Worm (Caenorhabditis elegans): ENCODE measurements around the gene attf-3.

The attf-3 gene

ce11 chrIII:23862-24261 lies 62.3 kb downstream of the attf-3 start, which contains the start of gene H10E21.5:
TSS of gene H10E21.5 (minus strand) at chrIII:23962.
- TF ChIP-seq snpc-4 (tag; optimal IDR thresholded peaks at IDR 0.05) = no peak
- TF ChIP-seq elt-1 (tag; optimal IDR thresholded peaks at IDR 0.05) = no peak
- TF ChIP-seq nhr-77 (tag; optimal IDR thresholded peaks at IDR 0.05) = no peak
- no peak for TF ChIP-seq lsy-2 (tag; optimal IDR thresholded peaks at IDR 0.05)
- no peak for TF ChIP-seq mdl-1 (tag; optimal IDR thresholded peaks at IDR 0.05)
- TF ChIP-seq lin-13 (GFP tag; optimal IDR thresholded peaks at IDR 0.05) = no peak
- no peak for TF ChIP-seq nhr-21 (tag; optimal IDR thresholded peaks at IDR 0.05)
- TF ChIP-seq gmeb-1 (tag; optimal IDR thresholded peaks at IDR 0.05) = no peak
- TF ChIP-seq F13H6.1 (tag; optimal IDR thresholded peaks at IDR 0.05) = no peak
- TF ChIP-seq ztf-4 (tag; optimal IDR thresholded peaks at IDR 0.05) = no peak
- no peak for TF ChIP-seq lin-39 (tag; optimal IDR thresholded peaks at IDR 0.05)

ce11 chrIII:21276-21675 lies 64.9 kb downstream of the attf-3 start:
- TF ChIP-seq sem-4 (tag; optimal IDR thresholded peaks at IDR 0.05) = no peak
- no peak for TF ChIP-seq elt-3 (tag; optimal IDR thresholded peaks at IDR 0.05)
- TF ChIP-seq unc-39 (tag; optimal IDR thresholded peaks at IDR 0.05) = no peak
- TF ChIP-seq blmp-1 (tag; optimal IDR thresholded peaks at IDR 0.05; ENCODE audit: insufficient read depth) = no peak
- TF ChIP-seq nhr-21 (tag; optimal IDR thresholded peaks at IDR 0.05) = no peak
- no peak for TF ChIP-seq lsy-2 (tag; optimal IDR thresholded peaks at IDR 0.05)
- no peak for TF ChIP-seq nhr-12 (tag; optimal IDR thresholded peaks at IDR 0.05)

All from whole organism, L2 larva.